Worm (Caenorhabditis elegans): Measurements from ENCODE around the gene T12D8.10.

- TF ChIP-seq ztf-11 (tag; optimal IDR thresholded peaks at IDR 0.05) (no peak), nhr-11 (tag; optimal IDR thresholded peaks at IDR 0.05) (no peak)
Observed at ce11 chrIII:13614751-13615150, 27.4 kb downstream of the T12D8.10 start.
